Worm (Caenorhabditis elegans): ENCODE measurements around the gene ZK899.3.

The ZK899.3 gene

ce11 chrX:9452483-9453198 is at the start of gene ZK899.3:
Gene ZK899.3, plus strand, starts transcription at chrX:9453148.
- TF ChIP-seq lsy-2 (tag; optimal IDR thresholded peaks at IDR 0.05) (no peak), pha-4 (GFP tag; IDR thresholded peaks at IDR 0.05) (no peak), pha-4 (tag; optimal IDR thresholded peaks at IDR 0.05) (no peak), tag-97 (GFP tag; IDR thresholded peaks at IDR 0.05) (no peak), mdl-1 (tag; optimal IDR thresholded peaks at IDR 0.05) (no peak), set-16 (GFP tag; IDR thresholded peaks at IDR 0.05) (no peak), ceh-62 (tag; optimal IDR thresholded peaks at IDR 0.05) (no peak), spr-3 (GFP tag; optimal IDR thresholded peaks at IDR 0.05) (no peak), fkh-10 (GFP tag; optimal IDR thresholded peaks at IDR 0.05) (no peak), skn-1 (tag; optimal IDR thresholded peaks at IDR 0.05) (no peak), hlh-30 (tag; optimal IDR thresholded peaks at IDR 0.05; ENCODE audit: insufficient read depth) (no peak), tra-1 (GFP tag; IDR thresholded peaks at IDR 0.05) (no peak), mxl-3 (GFP tag; optimal IDR thresholded peaks at IDR 0.05) (no peak), zfp-3 (GFP tag; conservative IDR thresholded peaks at IDR 0.05) (no peak), lir-3 (tag; optimal IDR thresholded peaks at IDR 0.05) (no peak), pqm-1 (tag; optimal IDR thresholded peaks at IDR 0.05) (peak; percentile 50), duxl-1 (tag; optimal IDR thresholded peaks at IDR 0.05; ENCODE audit: poor library complexity) (no peak), hmg-1.1 (GFP tag; IDR thresholded peaks at IDR 0.05) (no peak), Y75B8A.6 (GFP tag; IDR thresholded peaks at IDR 0.05) (no peak), zip-11 (GFP tag; IDR thresholded peaks at IDR 0.05) (no peak), unc-62 (GFP tag; optimal IDR thresholded peaks at IDR 0.05 in 1 of 2) (peak in 1 of 2 experiments; percentile 2), unc-62 (tag; optimal IDR thresholded peaks at IDR 0.05) (no peak), nhr-28 (tag; optimal IDR thresholded peaks at IDR 0.05) (peak; percentile 9), nhr-41 (GFP tag; IDR thresholded peaks at IDR 0.05) (no peak), rbr-2 (tag; optimal IDR thresholded peaks at IDR 0.05) (no peak), nhr-11 (tag; optimal IDR thresholded peaks at IDR 0.05) (no peak), daf-8 (GFP tag; IDR thresholded peaks at IDR 0.05) (no peak), vab-7 (GFP tag; IDR thresholded peaks at IDR 0.05) (no peak), unc-39 (tag; optimal IDR thresholded peaks at IDR 0.05) (no peak), dmd-6 (GFP tag; IDR thresholded peaks at IDR 0.05) (peak; percentile 22; the same call in 1 of the 2 replicates), nhr-48 (tag; optimal IDR thresholded peaks at IDR 0.05) (no peak), dpl-1 (GFP tag; optimal IDR thresholded peaks at IDR 0.05) (no peak)

- TF ChIP-seq hlh-11 (tag; optimal IDR thresholded peaks at IDR 0.05) (peak; percentile 2), F10B5.3 (tag; optimal IDR thresholded peaks at IDR 0.05) (no peak), D1046.2 (GFP tag; IDR thresholded peaks at IDR 0.05) (no peak), nhr-76 (tag; optimal IDR thresholded peaks at IDR 0.05) (no peak), ceh-28 (tag; optimal IDR thresholded peaks at IDR 0.05) (no peak), nhr-25 (tag; optimal IDR thresholded peaks at IDR 0.05; ENCODE audit: borderline replicate concordance, insufficient read depth) (peak; percentile 88), aha-1 (tag) (peak; percentile 79), zfp-2 (tag; optimal IDR thresholded peaks at IDR 0.05) (no peak), F44E2.7 (GFP tag; IDR thresholded peaks at IDR 0.05) (no peak), dmd-6 (GFP tag; IDR thresholded peaks at IDR 0.05) (no peak), nhr-28 (tag; optimal IDR thresholded peaks at IDR 0.05) (peak; percentile 63), unc-62 (GFP tag; optimal IDR thresholded peaks at IDR 0.05 in 1 of 2) (peak in 1 of 2 experiments; percentile 80), unc-62 (tag; optimal IDR thresholded peaks at IDR 0.05) (no peak), nhr-102 (tag; optimal IDR thresholded peaks at IDR 0.05) (no peak), mep-1 (tag; optimal IDR thresholded peaks at IDR 0.05) (peak; percentile 30), hlh-30 (tag; optimal IDR thresholded peaks at IDR 0.05; ENCODE audit: insufficient read depth) (peak; percentile 20)
Observed at ce11 chrX:9403622-9404255, 49.2 kb upstream of the ZK899.3 start.

Measured in whole organism, L4 larva.